Worm (Caenorhabditis elegans): ENCODE measurements around the gene srz-83.
A peak's percentile ranks its signal among the peaks of the same experiment; 100 is the strongest.

DNA sequence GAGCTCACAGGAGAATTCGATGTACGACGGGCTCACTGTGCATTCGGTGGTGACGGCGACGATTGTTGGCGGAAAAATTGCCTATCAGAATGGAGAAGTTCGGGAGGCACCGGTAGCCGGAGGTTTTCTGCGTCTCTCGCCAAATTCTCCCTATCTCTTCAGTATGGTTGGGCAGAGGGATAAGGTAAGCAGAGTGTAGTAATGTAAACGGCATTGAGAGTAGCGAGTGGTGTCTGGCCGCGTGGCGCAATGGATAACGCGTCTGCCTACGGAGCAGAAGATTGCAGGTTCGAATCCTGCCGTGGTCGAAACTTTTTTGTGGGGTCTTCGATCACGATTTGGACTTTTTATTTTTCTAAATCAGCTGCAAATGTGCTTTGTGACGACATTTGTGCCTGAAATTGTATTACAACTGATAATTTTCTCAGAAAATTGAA lies 20.4 kb downstream of the srz-83 start:
- TF ChIP-seq ceh-83 (GFP tag; optimal IDR thresholded peaks at IDR 0.05): peak; percentile 83
- TF ChIP-seq pha-4 (tag; optimal IDR thresholded peaks at IDR 0.05): no peak
- TF ChIP-seq mep-1 (tag; optimal IDR thresholded peaks at IDR 0.05): no peak
- no peak for TF ChIP-seq elt-3 (tag; optimal IDR thresholded peaks at IDR 0.05)
- peak; percentile 5 for TF ChIP-seq nhr-28 (tag; optimal IDR thresholded peaks at IDR 0.05)
- TF ChIP-seq ces-1 (GFP tag; optimal IDR thresholded peaks at IDR 0.05): no peak
- no peak for TF ChIP-seq ztf-11 (tag; optimal IDR thresholded peaks at IDR 0.05)
- peak; percentile 82 for TF ChIP-seq sem-2 (GFP tag; optimal IDR thresholded peaks at IDR 0.05)
- peak; percentile 53 for TF ChIP-seq lin-32 (GFP tag; optimal IDR thresholded peaks at IDR 0.05)
- TF ChIP-seq flh-1 (GFP tag; optimal IDR thresholded peaks at IDR 0.05): peak; percentile 54
- TF ChIP-seq blmp-1 (tag; optimal IDR thresholded peaks at IDR 0.05): no peak

Data from whole organism, mixed stage, embryonic.